Worm (Caenorhabditis elegans): ENCODE measurements around the gene lap-1.

Gene lap-1

ce11 chrIII:8356407-8356881, 45.3 kb downstream of the lap-1 start (continued):
- TF ChIP-seq egl-43 (GFP tag; IDR thresholded peaks at IDR 0.05) (no peak; the same call in 1 of the 2 replicates), unc-62 (GFP tag; optimal IDR thresholded peaks at IDR 0.05 in 1 of 2) (no peak), unc-62 (tag; optimal IDR thresholded peaks at IDR 0.05) (no peak), F26F4.8 (GFP tag; conservative IDR thresholded peaks at IDR 0.05) (no peak), mxl-2 (GFP tag; conservative IDR thresholded peaks at IDR 0.05) (no peak), aha-1 (tag) (peak; percentile 86), unc-39 (tag; optimal IDR thresholded peaks at IDR 0.05) (no peak), ceh-28 (tag; optimal IDR thresholded peaks at IDR 0.05) (no peak), ceh-20 (GFP tag; IDR thresholded peaks at IDR 0.05) (0 out of 2 replicates have a peak, but pooled peaks have one; percentile 14), hlh-30 (tag; optimal IDR thresholded peaks at IDR 0.05; ENCODE audit: insufficient read depth) (peak; percentile 68), hif-1 (tag; optimal IDR thresholded peaks at IDR 0.05) (peak in 1 of 2 experiments; percentile 49), ZK337.2 (GFP tag; IDR thresholded peaks at IDR 0.05) (no peak), ceh-62 (tag; optimal IDR thresholded peaks at IDR 0.05) (no peak), nhr-102 (tag; optimal IDR thresholded peaks at IDR 0.05) (peak; percentile 40), spr-3 (GFP tag; optimal IDR thresholded peaks at IDR 0.05) (no peak), R02D3.7 (tag; optimal IDR thresholded peaks at IDR 0.05) (no peak), rbr-2 (tag; optimal IDR thresholded peaks at IDR 0.05) (peak; percentile 81), nhr-77 (tag; optimal IDR thresholded peaks at IDR 0.05) (peak; percentile 58), ctbp-1 (GFP tag; IDR thresholded peaks at IDR 0.05) (peak; percentile 65), ZK546.5 (tag; optimal IDR thresholded peaks at IDR 0.05) (no peak), snpc-4 (tag; optimal IDR thresholded peaks at IDR 0.05) (no peak), nhr-41 (GFP tag; IDR thresholded peaks at IDR 0.05) (no peak), nhr-28 (tag; optimal IDR thresholded peaks at IDR 0.05) (peak; percentile 66), lsy-2 (tag; optimal IDR thresholded peaks at IDR 0.05) (peak; percentile 77 to 91), Y48G9A.11 (GFP tag; IDR thresholded peaks at IDR 0.05) (no peak), lin-15B (tag; optimal IDR thresholded peaks at IDR 0.05) (no peak), duxl-1 (tag; optimal IDR thresholded peaks at IDR 0.05; ENCODE audit: poor library complexity) (peak; percentile 37), lin-38 (GFP tag; IDR thresholded peaks at IDR 0.05) (peak; percentile 68), saeg-2 (GFP tag; IDR thresholded peaks at IDR 0.05) (no peak), mdl-1 (tag; optimal IDR thresholded peaks at IDR 0.05) (peak in 1 of 2 experiments; percentile 58), ztf-7 (tag; optimal IDR thresholded peaks at IDR 0.05) (peak; percentile 50), unc-130 (GFP tag; optimal IDR thresholded peaks at IDR 0.05) (no peak), dmd-6 (GFP tag; IDR thresholded peaks at IDR 0.05) (peak; percentile 53; the same call in 1 of the 2 replicates), Y75B8A.6 (GFP tag; IDR thresholded peaks at IDR 0.05) (no peak), tra-1 (GFP tag; IDR thresholded peaks at IDR 0.05) (0 out of 2 replicates have a peak, but pooled peaks have one; percentile 17), ceh-44 (GFP tag; IDR thresholded peaks at IDR 0.05) (no peak), F37D6.2 (tag; optimal IDR thresholded peaks at IDR 0.05) (peak; percentile 50), set-16 (GFP tag; IDR thresholded peaks at IDR 0.05) (no peak), ces-1 (GFP tag; optimal IDR thresholded peaks at IDR 0.05) (peak; percentile 64), F10B5.3 (tag; optimal IDR thresholded peaks at IDR 0.05) (no peak), attf-4 (tag; optimal IDR thresholded peaks at IDR 0.05) (no peak), gei-8 (GFP tag; optimal IDR thresholded peaks at IDR 0.05) (no peak), nhr-10 (tag; optimal IDR thresholded peaks at IDR 0.05) (no peak), zfp-2 (tag; optimal IDR thresholded peaks at IDR 0.05) (no peak), dve-1 (tag; optimal IDR thresholded peaks at IDR 0.05; ENCODE audit: insufficient read depth) (peak; percentile 83), zip-11 (GFP tag; IDR thresholded peaks at IDR 0.05) (no peak), arid-1 (GFP tag; conservative IDR thresholded peaks at IDR 0.05) (peak; percentile 27; the same call in 1 of the 2 replicates), D1046.2 (GFP tag; IDR thresholded peaks at IDR 0.05) (no peak), madf-9 (GFP tag; conservative IDR thresholded peaks at IDR 0.05) (no peak), nhr-76 (tag; optimal IDR thresholded peaks at IDR 0.05) (no peak), lin-39 (tag; optimal IDR thresholded peaks at IDR 0.05) (no peak)
